Worm (Caenorhabditis elegans) whole organism, L3 larva: ENCODE measurements around the gene F44G4.7.

ENCODE experiments used
- ceh-82 ChIP-seq: fragments of 150-350 bp; optimal IDR thresholded peaks from 2 replicates; lab custom pipeline; 2014; ENCODE audit warnings: missing biosample characterization, missing genetic modification characterization
- hmg-11 ChIP-seq: sonication (generic microtip); optimal IDR thresholded peaks from 2 replicates; lab custom pipeline; 2016; ENCODE audit warnings: missing genetic modification characterization, missing compliant biosample characterization
- mdl-1 ChIP-seq: fragments of 150-350 bp; optimal IDR thresholded peaks from 2 replicates; lab custom pipeline; 2014; ENCODE audit warnings: missing biosample characterization, missing genetic modification characterization
- nfya-1 ChIP-seq: sonication (generic microtip); optimal IDR thresholded peaks from 2 replicates; lab custom pipeline; 2017; ENCODE audit warnings: missing genetic modification characterization, mild to moderate bottlenecking, missing compliant biosample characterization, antibody characterized with exemption, moderate library complexity; ENCODE audit not compliant: insufficient read depth

DNA sequence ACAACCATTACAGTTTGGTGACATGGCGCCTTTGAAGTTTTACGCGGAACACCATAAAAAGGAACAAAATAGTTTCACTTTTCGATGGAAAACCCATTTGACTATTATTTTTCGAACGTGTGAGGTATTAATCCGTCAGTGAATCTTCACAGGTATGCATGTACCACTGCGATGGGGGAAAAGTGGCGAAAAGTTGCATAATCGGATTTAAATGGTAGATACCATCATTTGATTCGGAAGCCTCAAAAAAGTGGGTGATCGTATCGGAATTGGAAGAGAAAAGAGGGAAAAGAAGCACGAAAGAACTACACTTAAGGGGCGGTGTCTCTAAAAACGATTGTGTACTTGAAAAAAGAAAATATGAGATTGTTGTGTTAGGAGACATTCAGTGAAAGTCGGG, 51.3 kb downstream of the F44G4.7 start:
- TF ChIP-seq mdl-1 (tag; lab: Kevin White, UChicago) (no peak), nfya-1 (tag; lab: Kevin White, UChicago) (no peak), hmg-11 (no peak), ceh-82 (tag; lab: Kevin White, UChicago) (no peak)
